Worm (Caenorhabditis elegans) whole organism, young adult: ENCODE results near the gene ttll-4.

Source experiments
- F49E8.2 ChIP-seq: sonication (generic microtip); optimal IDR thresholded peaks from 3 replicates; lab custom pipeline; 2017; ENCODE audit warnings: missing genetic modification characterization, mild to moderate bottlenecking, missing compliant biosample characterization, antibody characterized with exemption, moderate library complexity; ENCODE audit not compliant: insufficient read depth
- attf-5 ChIP-seq: fragments of 200-800 bp; sonication (Bioruptor generic); optimal IDR thresholded peaks from 2 replicates; lab custom pipeline; 2018; ENCODE audit warnings: mild to moderate bottlenecking, missing genetic modification characterization, missing compliant biosample characterization
- ceh-58 ChIP-seq: fragments of 200-800 bp; sonication (Bioruptor generic); IDR thresholded peaks from 2 replicates; pipeline ENCODE4 v1.3.6; 2022; ENCODE audit warnings: missing genetic modification characterization, missing compliant biosample characterization
- dpl-1 ChIP-seq: fragments of 150-350 bp; optimal IDR thresholded peaks from 2 replicates; lab custom pipeline; 2014; ENCODE audit warnings: missing biosample characterization, missing genetic modification reagents, missing genetic modification characterization
- madf-10 ChIP-seq: sonication (generic microtip); optimal IDR thresholded peaks from 2 replicates; lab custom pipeline; 2016; ENCODE audit warnings: mild to moderate bottlenecking, missing genetic modification characterization, missing compliant biosample characterization
- rcor-1 ChIP-seq: fragments of 200-800 bp; sonication (Bioruptor generic); IDR thresholded peaks from 2 replicates; pipeline ENCODE4 v1.3.6; 2022; ENCODE audit warnings: missing genetic modification reagents, missing genetic modification characterization, missing compliant biosample characterization
- snpc-4 ChIP-seq, 5 experiments: fragments of 150-350 bp in 1 of 5; sonication (generic microtip) in 4 of 5; optimal IDR thresholded peaks; 2 replicates each; lab custom pipeline; 2014 to 2018; ENCODE audit warnings: missing genetic modification characterization in 5 of 5, missing biosample characterization in 3 of 5, antibody characterized with exemption in 2 of 5, mild to moderate bottlenecking in 2 of 5, missing compliant biosample characterization in 2 of 5, missing genotype in 2 of 5, moderate library complexity in 2 of 5, missing genetic modification reagents in 1 of 5
- ztf-3 ChIP-seq: fragments of 200-800 bp; sonication (Bioruptor generic); optimal IDR thresholded peaks from 2 replicates; lab custom pipeline; 2018; ENCODE audit warnings: mild to moderate bottlenecking, missing genetic modification characterization, missing compliant biosample characterization
- ztf-6 ChIP-seq: fragments of 200-800 bp; sonication (Bioruptor generic); IDR thresholded peaks from 2 replicates; pipeline ENCODE4 v1.3.6; 2022; ENCODE audit warnings: missing genetic modification reagents, missing genetic modification characterization, missing compliant biosample characterization

DNA sequence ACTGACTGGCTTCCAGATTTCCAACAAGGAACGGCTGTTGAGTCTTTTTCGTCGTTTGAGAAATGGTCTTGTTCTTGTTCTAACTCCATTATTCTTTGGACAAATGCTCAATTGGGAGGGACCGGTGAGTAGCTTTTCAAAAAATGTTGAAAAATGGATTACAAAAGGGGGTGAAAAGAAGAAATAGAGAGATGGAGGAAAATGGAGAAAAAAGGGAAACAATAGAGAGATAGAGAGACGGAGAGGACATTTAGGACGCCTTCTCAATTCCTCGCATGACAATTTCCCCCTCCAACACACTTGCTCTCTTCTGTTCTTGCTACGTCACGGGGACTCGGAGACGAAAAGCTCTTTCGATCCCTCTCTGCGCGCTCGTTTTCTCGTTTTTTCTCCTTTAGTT lies 29.0 kb downstream of the ttll-4 start:
- TF ChIP-seq dpl-1 (GFP tag; lab: Kevin White, UChicago) (no peak), F49E8.2 (tag; lab: Kevin White, UChicago) (no peak), madf-10 (tag; lab: Kevin White, UChicago) (no peak), ztf-6 (no peak), ztf-3 (GFP tag; lab: Kevin White, UChicago) (no peak), rcor-1 (0 out of 2 replicates have a peak, but pooled peaks have one; percentile 8), snpc-4 (GFP tag; optimal IDR thresholded peaks at IDR 0.05; lab: Kevin White, UChicago) (no peak), snpc-4 (tag; optimal IDR thresholded peaks at IDR 0.05; lab: Kevin White, UChicago) (no peak), attf-5 (no peak), ceh-58 (no peak)
